Worm (Caenorhabditis elegans) whole organism, young adult: Measurements from ENCODE around the gene vep-2.

Experiments
- B0261.1 ChIP-seq: sonication (generic microtip); optimal IDR thresholded peaks from 2 replicates; lab custom pipeline; 2016; ENCODE audit warnings: mild to moderate bottlenecking, missing genetic modification characterization, moderate library complexity, missing compliant biosample characterization
- F10E7.11 ChIP-seq: sonication (generic microtip); optimal IDR thresholded peaks from 2 replicates; lab custom pipeline; 2017; ENCODE audit warnings: mild to moderate bottlenecking, missing genetic modification characterization, moderate library complexity, missing compliant biosample characterization
- F23B12.7 ChIP-seq: sonication (generic microtip); optimal IDR thresholded peaks from 2 replicates; lab custom pipeline; 2017; ENCODE audit warnings: missing genetic modification characterization, mild to moderate bottlenecking, missing compliant biosample characterization, antibody characterized with exemption, moderate library complexity; ENCODE audit not compliant: insufficient read depth
- F49E8.2 ChIP-seq: sonication (generic microtip); optimal IDR thresholded peaks from 3 replicates; lab custom pipeline; 2017; ENCODE audit warnings: missing genetic modification characterization, mild to moderate bottlenecking, missing compliant biosample characterization, antibody characterized with exemption, moderate library complexity; ENCODE audit not compliant: insufficient read depth
- Y56A3A.18 ChIP-seq: fragments of 200-800 bp; sonication (Bioruptor generic); IDR thresholded peaks from 2 replicates; pipeline ENCODE4 v1.3.6; 2022; ENCODE audit warnings: missing genetic modification reagents, missing genetic modification characterization, missing compliant biosample characterization
- ZK185.1 ChIP-seq: sonication (generic microtip); optimal IDR thresholded peaks from 2 replicates; lab custom pipeline; 2016; ENCODE audit warnings: mild to moderate bottlenecking, missing genetic modification characterization, missing compliant biosample characterization; ENCODE audit not compliant: poor library complexity, severe bottlenecking
- ama-1 ChIP-seq, 3 experiments: fragments of 150-350 bp in 1 of 3; sonication (generic microtip) in 2 of 3; optimal IDR thresholded peaks; 2 replicates each; lab custom pipeline; 2014 to 2018; ENCODE audit warnings: missing biosample characterization in 2 of 3, missing genetic modification characterization in 2 of 3, missing genetic modification reagents in 2 of 3
- athp-1 ChIP-seq: sonication (generic microtip); optimal IDR thresholded peaks from 2 replicates; lab custom pipeline; 2017; ENCODE audit warnings: mild to moderate bottlenecking, missing genetic modification characterization, missing compliant biosample characterization
- bed-2 ChIP-seq: fragments of 200-800 bp; sonication (Bioruptor generic); IDR thresholded peaks from 2 replicates; pipeline ENCODE4 v1.3.6; 2022; ENCODE audit warnings: missing genetic modification reagents, missing genetic modification characterization, missing compliant biosample characterization
- ccch-3 ChIP-seq: fragments of 200-800 bp; sonication (Bioruptor generic); optimal IDR thresholded peaks from 2 replicates; lab custom pipeline; 2018; ENCODE audit warnings: mild to moderate bottlenecking, missing genetic modification characterization, missing compliant biosample characterization
- cebp-2 ChIP-seq: fragments of 200-800 bp; sonication (Bioruptor generic); IDR thresholded peaks from 2 replicates; pipeline ENCODE4 v1.3.6; 2022; ENCODE audit warnings: missing genetic modification characterization, missing compliant biosample characterization
- ceh-40 ChIP-seq: fragments of 200-800 bp; sonication (Bioruptor generic); IDR thresholded peaks from 2 replicates; pipeline ENCODE4 v1.3.6; 2022; ENCODE audit warnings: missing genetic modification characterization, missing compliant biosample characterization
- ceh-79 ChIP-seq: sonication (generic microtip); optimal IDR thresholded peaks from 2 replicates; lab custom pipeline; 2017; ENCODE audit warnings: mild to moderate bottlenecking, missing genetic modification characterization, missing compliant biosample characterization
- ceh-91 ChIP-seq: fragments of 200-800 bp; sonication (Bioruptor generic); IDR thresholded peaks from 2 replicates; pipeline ENCODE4 v1.3.6; 2022; ENCODE audit warnings: missing genetic modification reagents, missing genetic modification characterization, missing compliant biosample characterization
- dox-1 ChIP-seq: fragments of 200-800 bp; sonication (Bioruptor generic); IDR thresholded peaks from 2 replicates; pipeline ENCODE4 v1.3.6; 2022; ENCODE audit warnings: missing genetic modification reagents, missing genetic modification characterization, missing compliant biosample characterization
- dpl-1 ChIP-seq: fragments of 150-350 bp; optimal IDR thresholded peaks from 2 replicates; lab custom pipeline; 2014; ENCODE audit warnings: missing biosample characterization, missing genetic modification reagents, missing genetic modification characterization
- egl-18 ChIP-seq: fragments of 200-800 bp; sonication (Bioruptor generic); IDR thresholded peaks from 2 replicates; pipeline ENCODE4 v1.3.6; 2022; ENCODE audit warnings: missing genetic modification reagents, missing genetic modification characterization, missing compliant biosample characterization
- hmg-20 ChIP-seq: fragments of 200-800 bp; sonication (Bioruptor generic); IDR thresholded peaks from 2 replicates; pipeline ENCODE4 v1.3.6; 2022; ENCODE audit warnings: missing genetic modification reagents, missing genetic modification characterization, missing compliant biosample characterization
- hrde-1 ChIP-seq: sonication (generic microtip); optimal IDR thresholded peaks from 2 replicates; lab custom pipeline; 2016; ENCODE audit warnings: missing genetic modification characterization, mild to moderate bottlenecking, missing compliant biosample characterization, moderate library complexity, missing genotype, missing genetic modification reagents, borderline replicate concordance
- let-526 ChIP-seq: fragments of 200-800 bp; sonication (Bioruptor generic); IDR thresholded peaks from 2 replicates; pipeline ENCODE4 v1.3.6; 2022; ENCODE audit warnings: missing genetic modification reagents, missing genetic modification characterization, missing compliant biosample characterization
- let-607 ChIP-seq, 2 experiments: fragments of 200-800 bp in 1 of 2; sonication (Bioruptor generic) in 1 of 2; sonication (generic microtip) in 1 of 2; optimal IDR thresholded peaks; 2 replicates each; lab custom pipeline; 2016 to 2018; ENCODE audit warnings: mild to moderate bottlenecking in 2 of 2, missing compliant biosample characterization in 2 of 2, missing genetic modification characterization in 2 of 2, moderate library complexity in 2 of 2, missing genotype in 1 of 2
- lin-26 ChIP-seq: fragments of 200-800 bp; sonication (Bioruptor generic); IDR thresholded peaks from 2 replicates; pipeline ENCODE4 v1.3.6; 2022; ENCODE audit warnings: missing genetic modification reagents, missing genetic modification characterization, missing compliant biosample characterization
- lin-40 ChIP-seq: sonication (generic microtip); optimal IDR thresholded peaks from 2 replicates; lab custom pipeline; 2016; ENCODE audit warnings: missing genetic modification characterization, mild to moderate bottlenecking, missing compliant biosample characterization, missing genotype, missing genetic modification reagents
- lin-54 ChIP-seq: fragments of 200-800 bp; sonication (Bioruptor generic); optimal IDR thresholded peaks from 2 replicates; lab custom pipeline; 2018; ENCODE audit warnings: mild to moderate bottlenecking, missing genetic modification characterization, missing compliant biosample characterization
- lir-1 ChIP-seq: fragments of 200-800 bp; sonication (Bioruptor generic); conservative IDR thresholded peaks from 2 replicates; pipeline ENCODE4 v1.3.6; 2022; ENCODE audit warnings: missing genetic modification reagents, missing genetic modification characterization, missing compliant biosample characterization
- madf-3 ChIP-seq: fragments of 200-800 bp; sonication (Bioruptor generic); IDR thresholded peaks from 2 replicates; pipeline ENCODE4 v1.3.6; 2022; ENCODE audit warnings: missing genetic modification reagents, missing genetic modification characterization, missing compliant biosample characterization
- mel-28 ChIP-seq: sonication (generic microtip); optimal IDR thresholded peaks from 2 replicates; lab custom pipeline; 2016; ENCODE audit warnings: borderline replicate concordance, mild to moderate bottlenecking, missing genetic modification characterization, missing compliant biosample characterization
- nfya-2 ChIP-seq: fragments of 200-800 bp; sonication (Bioruptor generic); IDR thresholded peaks from 2 replicates; pipeline ENCODE4 v1.3.6; 2022; ENCODE audit warnings: missing genetic modification reagents, missing genetic modification characterization, missing compliant biosample characterization
- nhr-80 ChIP-seq: sonication (generic microtip); optimal IDR thresholded peaks from 2 replicates; lab custom pipeline; 2016; ENCODE audit warnings: missing genetic modification characterization, missing compliant biosample characterization
- nhr-90 ChIP-seq: sonication (generic microtip); optimal IDR thresholded peaks from 2 replicates; lab custom pipeline; 2016; ENCODE audit warnings: missing genotype, mild to moderate bottlenecking, missing genetic modification characterization, missing compliant biosample characterization
- pha-4 ChIP-seq: fragments of 150-350 bp; sonication (generic microtip); optimal IDR thresholded peaks from 2 replicates; lab custom pipeline; 2014; ENCODE audit warnings: missing biosample characterization, missing genetic modification reagents, missing genetic modification characterization
- snpc-3.4 ChIP-seq: sonication (generic microtip); optimal IDR thresholded peaks from 2 replicates; lab custom pipeline; 2017; ENCODE audit warnings: missing genetic modification characterization, mild to moderate bottlenecking, missing compliant biosample characterization, antibody characterized with exemption, moderate library complexity, missing genotype, missing genetic modification reagents
- snpc-4 ChIP-seq, 5 experiments: fragments of 150-350 bp in 1 of 5; sonication (generic microtip) in 4 of 5; optimal IDR thresholded peaks; 2 replicates each; lab custom pipeline; 2014 to 2018; ENCODE audit warnings: missing genetic modification characterization in 5 of 5, missing biosample characterization in 3 of 5, antibody characterized with exemption in 2 of 5, mild to moderate bottlenecking in 2 of 5, missing compliant biosample characterization in 2 of 5, missing genotype in 2 of 5, moderate library complexity in 2 of 5, missing genetic modification reagents in 1 of 5
- sptf-2 ChIP-seq: fragments of 200-800 bp; sonication (Bioruptor generic); optimal IDR thresholded peaks from 2 replicates; lab custom pipeline; 2018; ENCODE audit warnings: mild to moderate bottlenecking, missing genetic modification characterization, missing compliant biosample characterization
- tbx-9 ChIP-seq: sonication (generic microtip); optimal IDR thresholded peaks from 2 replicates; lab custom pipeline; 2016; ENCODE audit warnings: borderline replicate concordance, missing genetic modification characterization, inconsistent platforms, missing compliant biosample characterization
- tlf-1 ChIP-seq: fragments of 200-800 bp; sonication (Bioruptor generic); optimal IDR thresholded peaks from 2 replicates; lab custom pipeline; 2018; ENCODE audit warnings: mild to moderate bottlenecking, missing genetic modification characterization, missing compliant biosample characterization
- ztf-26 ChIP-seq: sonication (generic microtip); optimal IDR thresholded peaks from 2 replicates; lab custom pipeline; 2017; ENCODE audit warnings: missing genetic modification characterization, missing compliant biosample characterization

vep-2 gene

DNA sequence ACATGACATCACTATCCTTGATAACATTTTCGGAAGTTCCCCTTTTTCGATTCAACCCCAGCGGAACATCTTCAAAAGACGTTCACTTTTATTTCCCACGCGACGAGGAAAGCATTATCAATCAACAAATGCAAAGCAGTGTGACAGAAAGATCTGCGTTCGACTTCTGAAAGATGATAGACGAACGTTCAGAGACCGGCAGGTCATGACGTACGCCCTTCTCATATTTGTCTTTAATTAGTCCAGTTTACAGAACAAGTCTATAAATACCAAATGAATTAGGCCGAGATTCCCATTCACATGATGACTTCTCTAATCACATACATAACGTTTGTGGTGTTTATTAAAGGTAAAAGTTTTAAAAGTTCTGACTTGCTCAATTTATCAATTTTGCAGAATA lies 26.5 kb downstream of the vep-2 start, which contains the start of gene R11G1.11:
TSS of gene R11G1.11 (plus strand) at position 301 of the 400 bp plus-strand sequence.
- TF ChIP-seq Y56A3A.18 (no peak), lir-1 (GFP tag; lab: Robert Waterston, UW) (no peak), nhr-80 (no peak), F10E7.11 (no peak), hrde-1 (tag; lab: Kevin White, UChicago) (no peak), snpc-4 (GFP tag; optimal IDR thresholded peaks at IDR 0.05; lab: Kevin White, UChicago) (no peak), snpc-4 (tag; optimal IDR thresholded peaks at IDR 0.05; lab: Kevin White, UChicago) (no peak), mel-28 (no peak), egl-18 (no peak), bed-2 (no peak), ZK185.1 (tag; lab: Kevin White, UChicago) (no peak), dpl-1 (GFP tag; lab: Kevin White, UChicago) (no peak), lin-54 (GFP tag; lab: Kevin White, UChicago) (no peak), ztf-26 (tag; lab: Kevin White, UChicago) (no peak), B0261.1 (no peak), tlf-1 (no peak), ccch-3 (GFP tag; lab: Kevin White, UChicago) (no peak), ceh-79 (no peak), let-607 (tag; optimal IDR thresholded peaks at IDR 0.05; lab: Kevin White, UChicago) (no peak), madf-3 (no peak), sptf-2 (GFP tag; lab: Kevin White, UChicago) (no peak)

DNA sequence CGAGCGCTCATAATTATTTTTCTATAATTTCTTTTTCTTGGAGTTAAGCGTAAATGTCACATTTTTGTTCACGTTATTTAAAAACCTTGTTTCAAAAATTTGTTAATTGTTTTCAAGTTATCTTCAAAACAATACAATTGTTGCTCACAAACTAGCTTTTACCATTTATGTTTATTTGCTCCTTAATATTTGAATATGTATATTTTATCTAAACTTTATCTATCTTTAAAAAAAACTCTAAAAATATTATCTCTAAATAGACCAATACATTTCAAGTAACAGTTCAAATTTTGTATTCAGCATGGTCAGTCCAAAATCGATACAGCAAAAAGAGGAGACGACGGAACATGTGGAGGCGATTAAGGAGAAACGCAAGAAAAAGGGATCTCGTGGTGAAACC lies 27.9 kb downstream of the vep-2 start, which contains the start of gene R11G1.7:
TSS of gene R11G1.7 (plus strand) at position 301 of the 400 bp plus-strand sequence.
- TF ChIP-seq nhr-90 (tag; lab: Kevin White, UChicago) (no peak), cebp-2 (GFP tag; lab: Robert Waterston, UW) (no peak), dox-1 (no peak), mel-28 (no peak), ceh-40 (GFP tag; lab: Robert Waterston, UW) (no peak), lin-40 (tag; lab: Kevin White, UChicago) (no peak), hmg-20 (no peak)
- TF ChIP-seq, all 124 proteins: peak for 0

- no peak for TF ChIP-seq nfya-2 (GFP tag; lab: Robert Waterston, UW)
- TF ChIP-seq mel-28: no peak
- no peak for TF ChIP-seq athp-1 (tag; lab: Kevin White, UChicago)
- TF ChIP-seq F23B12.7 (tag; lab: Kevin White, UChicago): no peak
- no peak for TF ChIP-seq let-526
- TF ChIP-seq lin-26 (GFP tag; lab: Robert Waterston, UW): no peak
- TF ChIP-seq F49E8.2 (tag; lab: Kevin White, UChicago): no peak
- no peak for TF ChIP-seq nhr-80
- no peak for TF ChIP-seq ceh-91
- TF ChIP-seq pha-4: no peak
- no peak for TF ChIP-seq tbx-9 (tag; lab: Kevin White, UChicago)
- no peak for TF ChIP-seq snpc-3.4 (tag; lab: Kevin White, UChicago)
- no peak for TF ChIP-seq ama-1 (optimal IDR thresholded peaks at IDR 0.05; lab: Kevin White, UChicago)
- no peak for TF ChIP-seq ama-1 (GFP tag; optimal IDR thresholded peaks at IDR 0.05; lab: Kevin White, UChicago)
These were observed 31.1 kb downstream of the vep-2 start, which contains the start of gene R11G1.1 for ce11 chrX:3659192-3659591. Gene R11G1.1, plus strand, starts transcription at chrX:3659492.
